Worm (Caenorhabditis elegans) whole organism, midembryonic: Measurements from ENCODE around the gene F08A7.1.

ENCODE experiments used
- flt-1 ChIP-seq: fragments of 200-800 bp; sonication (Bioruptor generic); IDR thresholded peaks from 2 replicates; pipeline ENCODE4 v1.3.6; 2022; ENCODE audit warnings: missing genetic modification characterization, missing compliant biosample characterization
- klf-2 ChIP-seq: fragments of 200-800 bp; sonication (Bioruptor generic); conservative IDR thresholded peaks from 2 replicates; pipeline ENCODE4 v1.3.6; 2022; ENCODE audit warnings: missing genetic modification reagents, missing genetic modification characterization, missing compliant biosample characterization
- med-1 ChIP-seq: sonication (generic microtip); optimal IDR thresholded peaks from 2 replicates; lab custom pipeline; 2017; ENCODE audit warnings: missing genetic modification characterization, mild to moderate bottlenecking, missing compliant biosample characterization, antibody characterized with exemption, missing genetic modification reagents; ENCODE audit not compliant: insufficient read depth
- ref-1 ChIP-seq: fragments of 200-800 bp; sonication (Bioruptor generic); conservative IDR thresholded peaks from 2 replicates; pipeline ENCODE4 v1.3.6; 2022; ENCODE audit warnings: missing genetic modification reagents, missing genetic modification characterization, missing compliant biosample characterization
- ztf-29 ChIP-seq: fragments of 200-800 bp; sonication (Bioruptor generic); IDR thresholded peaks from 2 replicates; pipeline ENCODE4 v1.3.6; 2022; ENCODE audit warnings: missing genetic modification reagents, missing genetic modification characterization, missing compliant biosample characterization

ce11 chrIV:17470096-17470602, 29.7 kb downstream of the F08A7.1 start, which contains the start of gene F11E6.4:
- TF ChIP-seq klf-2 (GFP tag; lab: Robert Waterston, UW) (no peak), ref-1 (GFP tag; lab: Robert Waterston, UW) (no peak), med-1 (GFP tag; lab: Kevin White, UChicago) (no peak), flt-1 (GFP tag; lab: Robert Waterston, UW) (no peak), ztf-29 (GFP tag; lab: Robert Waterston, UW) (no peak)
